Fruit fly (Drosophila melanogaster) whole organism, embryonic: ENCODE measurements around the gene CG33098.

ENCODE experiments used
- Adf1 ChIP-seq: fragments of 200-800 bp; sonication (Bioruptor generic); IDR thresholded peaks from 2 replicates; pipeline ENCODE4 v1.3.6; 2022; ENCODE audit warnings: missing biosample characterization, missing genetic modification characterization
- B-H2 ChIP-seq: fragments of 200-800 bp; sonication (Bioruptor generic); optimal IDR thresholded peaks from 2 replicates; lab custom pipeline; 2018; ENCODE audit warnings: missing biosample characterization, mild to moderate bottlenecking, missing genetic modification characterization
- CG10147 ChIP-seq: fragments of 200-800 bp; sonication (Bioruptor generic); optimal IDR thresholded peaks from 2 replicates; lab custom pipeline; 2019; ENCODE audit warnings: missing biosample characterization, mild to moderate bottlenecking, missing genetic modification characterization, moderate library complexity
- CG10462 ChIP-seq: fragments of 200-800 bp; sonication (Bioruptor generic); optimal IDR thresholded peaks from 2 replicates; lab custom pipeline; 2016; ENCODE audit warnings: missing biosample characterization, missing genetic modification characterization
- CG12299 ChIP-seq: fragments of 200-800 bp; sonication (Bioruptor generic); optimal IDR thresholded peaks from 2 replicates; lab custom pipeline; 2018; ENCODE audit warnings: missing biosample characterization, mild to moderate bottlenecking, missing genetic modification characterization
- CG12391 ChIP-seq: fragments of 200-800 bp; sonication (Bioruptor generic); optimal IDR thresholded peaks from 3 replicates; lab custom pipeline; 2018; ENCODE audit warnings: missing biosample characterization, mild to moderate bottlenecking, missing genetic modification characterization, moderate library complexity
- CG12769 ChIP-seq: fragments of 200-800 bp; sonication (Bioruptor generic); optimal IDR thresholded peaks from 2 replicates; lab custom pipeline; 2019; ENCODE audit warnings: missing biosample characterization, mild to moderate bottlenecking, missing genetic modification characterization, moderate library complexity
- CG13775 ChIP-seq: fragments of 200-800 bp; sonication (Bioruptor generic); optimal IDR thresholded peaks from 3 replicates; lab custom pipeline; 2017; ENCODE audit warnings: missing biosample characterization, mild to moderate bottlenecking, missing genetic modification characterization
- CG14014 ChIP-seq: fragments of 200-800 bp; sonication (Bioruptor generic); IDR thresholded peaks from 2 replicates; pipeline ENCODE4 v1.3.6; 2022; ENCODE audit warnings: missing biosample characterization, missing genetic modification characterization
- CG15011 ChIP-seq: fragments of 200-800 bp; sonication (Bioruptor generic); optimal IDR thresholded peaks from 3 replicates; lab custom pipeline; 2018; ENCODE audit warnings: missing biosample characterization, mild to moderate bottlenecking, missing genetic modification characterization
- CG1647 ChIP-seq: fragments of 200-800 bp; sonication (Bioruptor generic); optimal IDR thresholded peaks from 3 replicates; lab custom pipeline; 2016; ENCODE audit warnings: missing biosample characterization, missing genetic modification characterization
- CG17829 ChIP-seq: fragments of 200-800 bp; optimal IDR thresholded peaks from 2 replicates; lab custom pipeline; 2019; ENCODE audit warnings: missing biosample characterization, mild to moderate bottlenecking, missing genetic modification characterization, moderate library complexity
- CG1832 ChIP-seq: fragments of 200-800 bp; sonication (Bioruptor generic); optimal IDR thresholded peaks from 2 replicates; lab custom pipeline; 2017; ENCODE audit warnings: missing biosample characterization, mild to moderate bottlenecking, missing genetic modification characterization, inconsistent platforms
- CG2120 ChIP-seq: fragments of 200-800 bp; sonication (Bioruptor generic); optimal IDR thresholded peaks from 3 replicates; lab custom pipeline; 2016; ENCODE audit warnings: missing biosample characterization, missing genetic modification characterization
- CG2202 ChIP-seq: fragments of 200-800 bp; sonication (Bioruptor generic); optimal IDR thresholded peaks from 2 replicates; lab custom pipeline; 2018; ENCODE audit warnings: missing biosample characterization, mild to moderate bottlenecking, missing genetic modification characterization
- CG33213 ChIP-seq: fragments of 200-800 bp; sonication (Bioruptor generic); optimal IDR thresholded peaks from 3 replicates; lab custom pipeline; 2016; ENCODE audit warnings: missing biosample characterization, missing genetic modification characterization
- CG34224 ChIP-seq: fragments of 200-800 bp; sonication (Bioruptor generic); IDR thresholded peaks from 3 replicates; pipeline ENCODE4 v1.3.6; 2022; ENCODE audit warnings: missing biosample characterization, missing genetic modification characterization; ENCODE audit not compliant: partially characterized antibody
- CG34422 ChIP-seq: fragments of 200-800 bp; sonication (Bioruptor generic); IDR thresholded peaks from 3 replicates; pipeline ENCODE4 v1.3.6; 2022; ENCODE audit warnings: missing biosample characterization, missing genetic modification characterization
- CG4360 ChIP-seq: fragments of 200-800 bp; sonication (Bioruptor generic); IDR thresholded peaks from 2 replicates; pipeline ENCODE4 v1.3.6; 2022; ENCODE audit warnings: missing biosample characterization, missing genetic modification characterization
- CG7839 ChIP-seq: fragments of 200-800 bp; sonication (Bioruptor generic); optimal IDR thresholded peaks from 3 replicates; lab custom pipeline; 2018; ENCODE audit warnings: missing biosample characterization, mild to moderate bottlenecking, missing genetic modification characterization, moderate library complexity
- CG8290 ChIP-seq, 3 experiments: fragments of 200-800 bp; sonication (Bioruptor generic); optimal IDR thresholded peaks; 2 replicates each; lab custom pipeline; 2016 to 2019; ENCODE audit warnings: missing biosample characterization in 3 of 3, missing genetic modification characterization in 3 of 3, mild to moderate bottlenecking in 2 of 3, moderate library complexity in 1 of 3
- Dek ChIP-seq: fragments of 200-800 bp; sonication (Bioruptor generic); optimal IDR thresholded peaks from 3 replicates; lab custom pipeline; 2019; ENCODE audit warnings: missing biosample characterization, mild to moderate bottlenecking, missing genetic modification characterization, moderate library complexity
- Doc2 ChIP-seq: fragments of 200-800 bp; sonication (Bioruptor generic); IDR thresholded peaks from 2 replicates; pipeline ENCODE4 v1.3.6; 2022; ENCODE audit warnings: missing biosample characterization, missing genetic modification characterization
- Drgx ChIP-seq: fragments of 200-800 bp; sonication (Bioruptor generic); IDR thresholded peaks from 2 replicates; pipeline ENCODE4 v1.3.6; 2022; ENCODE audit warnings: missing biosample characterization, missing genetic modification characterization
- Elba2 ChIP-seq: fragments of 200-800 bp; sonication (Bioruptor generic); optimal IDR thresholded peaks from 3 replicates; lab custom pipeline; 2016; ENCODE audit warnings: missing biosample characterization, missing genetic modification characterization
- HmgD ChIP-seq: fragments of 200-800 bp; sonication (Bioruptor generic); optimal IDR thresholded peaks from 3 replicates; lab custom pipeline; 2016; ENCODE audit warnings: missing biosample characterization, missing genetic modification characterization
- Optix ChIP-seq: fragments of 200-800 bp; sonication (Bioruptor generic); IDR thresholded peaks from 3 replicates; pipeline ENCODE4 v1.3.6; 2022; ENCODE audit warnings: missing biosample characterization, missing genetic modification characterization
- Side ChIP-seq: fragments of 200-800 bp; sonication (Bioruptor generic); optimal IDR thresholded peaks from 2 replicates; lab custom pipeline; 2016; ENCODE audit warnings: missing biosample characterization, missing genetic modification characterization
- Sox100B ChIP-seq: fragments of 200-800 bp; sonication (Bioruptor generic); optimal IDR thresholded peaks from 3 replicates; lab custom pipeline; 2018; ENCODE audit warnings: missing biosample characterization, mild to moderate bottlenecking, missing genetic modification characterization
- Sry-δ ChIP-seq: fragments of 200-800 bp; sonication (Bioruptor generic); optimal IDR thresholded peaks from 2 replicates; lab custom pipeline; 2016; ENCODE audit warnings: missing biosample characterization, missing genetic modification characterization
- ato ChIP-seq: fragments of 200-800 bp; sonication (Bioruptor generic); IDR thresholded peaks from 2 replicates; pipeline ENCODE4 v1.3.6; 2022; ENCODE audit warnings: missing biosample characterization, missing genetic modification characterization; ENCODE audit not compliant: partially characterized antibody
- bsh ChIP-seq, 2 experiments: fragments of 200-800 bp; sonication (Bioruptor generic); optimal IDR thresholded peaks; 2 replicates each; lab custom pipeline; 2017 to 2018; ENCODE audit warnings: mild to moderate bottlenecking in 2 of 2, missing biosample characterization in 2 of 2, missing genetic modification characterization in 2 of 2, moderate library complexity in 1 of 2
- chif ChIP-seq, 2 experiments: fragments of 200-800 bp; sonication (Bioruptor generic); optimal IDR thresholded peaks; 3 replicates each; lab custom pipeline; 2016; ENCODE audit warnings: missing biosample characterization in 2 of 2, missing genetic modification characterization in 2 of 2
- ci ChIP-seq: fragments of 200-800 bp; sonication (Bioruptor generic); IDR thresholded peaks from 3 replicates; pipeline ENCODE4 v1.3.6; 2022; ENCODE audit warnings: missing biosample characterization, missing genetic modification characterization
- dmrt99B ChIP-seq: fragments of 200-800 bp; sonication (Bioruptor generic); optimal IDR thresholded peaks from 2 replicates; lab custom pipeline; 2018; ENCODE audit warnings: missing biosample characterization, mild to moderate bottlenecking, missing genetic modification characterization, moderate library complexity
- gsb ChIP-seq: fragments of 200-800 bp; sonication (Bioruptor generic); IDR thresholded peaks from 2 replicates; pipeline ENCODE4 v1.3.6; 2022; ENCODE audit warnings: missing biosample characterization, missing genetic modification characterization
- kni ChIP-seq: fragments of 200-800 bp; sonication (Bioruptor generic); optimal IDR thresholded peaks from 3 replicates; lab custom pipeline; 2017; ENCODE audit warnings: mild to moderate bottlenecking, missing biosample characterization, missing genetic modification reagents, missing genetic modification characterization
- lola ChIP-seq, 3 experiments: fragments of >200 bp in 2 of 3; fragments of 200-800 bp in 1 of 3; sonication (Bioruptor generic) in 1 of 3; optimal IDR thresholded peaks; 2 replicates each; lab custom pipeline; 2017 to 2019; ENCODE audit warnings: missing biosample characterization in 3 of 3, missing genetic modification characterization in 3 of 3, mild to moderate bottlenecking in 1 of 3, moderate library complexity in 1 of 3
- onecut ChIP-seq: fragments of 200-800 bp; sonication (Bioruptor generic); IDR thresholded peaks from 2 replicates; pipeline ENCODE4 v1.3.6; 2022; ENCODE audit warnings: missing biosample characterization, missing genetic modification characterization
- org-1 ChIP-seq: fragments of 200-800 bp; sonication (Bioruptor generic); optimal IDR thresholded peaks from 2 replicates; lab custom pipeline; 2017; ENCODE audit warnings: missing biosample characterization, missing genetic modification characterization
- pb ChIP-seq: fragments of 200-800 bp; sonication (Bioruptor generic); optimal IDR thresholded peaks from 3 replicates; lab custom pipeline; 2016; ENCODE audit warnings: missing biosample characterization, missing genetic modification characterization
- rib ChIP-seq: fragments of 200-800 bp; sonication (Bioruptor generic); IDR thresholded peaks from 2 replicates; pipeline ENCODE4 v1.3.6; 2022; ENCODE audit warnings: missing biosample characterization, missing genetic modification characterization
- slou ChIP-seq: fragments of 200-800 bp; sonication (Bioruptor generic); optimal IDR thresholded peaks from 3 replicates; lab custom pipeline; 2016; ENCODE audit warnings: missing biosample characterization, missing genetic modification characterization
- stwl ChIP-seq: fragments of 200-800 bp; sonication (Bioruptor generic); optimal IDR thresholded peaks from 3 replicates; lab custom pipeline; 2018; ENCODE audit warnings: missing biosample characterization, mild to moderate bottlenecking, missing genetic modification characterization, moderate library complexity
- trem ChIP-seq: fragments of 200-800 bp; optimal IDR thresholded peaks from 3 replicates; lab custom pipeline; 2019; ENCODE audit warnings: missing biosample characterization, mild to moderate bottlenecking, missing genetic modification characterization, moderate library complexity
- ttk ChIP-seq: fragments of 200-800 bp; sonication (Bioruptor generic); IDR thresholded peaks from 2 replicates; pipeline ENCODE4 v2.1.2; 2022; ENCODE audit warnings: missing biosample characterization, missing genetic modification characterization
- tup ChIP-seq: fragments of 200-800 bp; sonication (Bioruptor generic); optimal IDR thresholded peaks from 2 replicates; lab custom pipeline; 2016; ENCODE audit warnings: missing biosample characterization, mild to moderate bottlenecking, missing genetic modification characterization, moderate library complexity
- unc-4 ChIP-seq: fragments of 200-800 bp; sonication (Bioruptor generic); IDR thresholded peaks from 2 replicates; pipeline ENCODE4 v1.3.6; 2022; ENCODE audit warnings: missing biosample characterization, missing genetic modification characterization; ENCODE audit not compliant: partially characterized antibody

Gene CG33098

dm6 chr3R:12369135-12369792, 17.7 kb upstream of the CG33098 start, which contains the start of gene GstD1 (continued):
- peak; percentile 75 for TF ChIP-seq CG2120
- no peak for TF ChIP-seq CG1832 (GFP tag; lab: Kevin White, UChicago)
- TF ChIP-seq stwl (tag; lab: Kevin White, UChicago), result no peak
- TF ChIP-seq Drgx (GFP tag; lab: Robert Waterston, UW), result peak; percentile 78
- TF ChIP-seq HmgD (GFP tag; lab: Kevin White, UChicago), result no peak
- TF ChIP-seq CG10462 (GFP tag; lab: Kevin White, UChicago), result no peak
- TF ChIP-seq Optix (GFP tag; lab: Robert Waterston, UW), result no peak
- TF ChIP-seq Sox100B (GFP tag; lab: Kevin White, UChicago), result peak; percentile 18
- no peak for TF ChIP-seq CG8290 (GFP tag; optimal IDR thresholded peaks at IDR 0.05; lab: Kevin White, UChicago)
- TF ChIP-seq CG8290 (tag; optimal IDR thresholded peaks at IDR 0.05; lab: Kevin White, UChicago), result peak in 1 of 2 experiments; percentile 34
- TF ChIP-seq CG15011 (GFP tag; lab: Kevin White, UChicago), result peak; percentile 4
- peak; percentile 33 for TF ChIP-seq Dek (tag; lab: Kevin White, UChicago)
- TF ChIP-seq trem, result peak; percentile 5
- TF ChIP-seq dmrt99B (tag; lab: Kevin White, UChicago), result peak; percentile 55
- peak; percentile 35 for TF ChIP-seq pb (GFP tag; lab: Kevin White, UChicago)
- peak; percentile 55 for TF ChIP-seq CG7839
- peak; percentile 87 for TF ChIP-seq rib (GFP tag; lab: Robert Waterston, UW)
- TF ChIP-seq bsh (GFP tag; optimal IDR thresholded peaks at IDR 0.05; lab: Kevin White, UChicago), result peak in 1 of 2 experiments; percentile 68
- peak; percentile 79 for TF ChIP-seq B-H2
- TF ChIP-seq CG12769 (tag; lab: Kevin White, UChicago), result peak; percentile 55
- peak; percentile 7; the same call in 1 of the 2 replicates for TF ChIP-seq onecut (GFP tag; lab: Robert Waterston, UW)
- TF ChIP-seq Adf1, result peak; percentile 67; the same call in 1 of the 2 replicates
- peak; percentile 11 to 62 for TF ChIP-seq chif (GFP tag; optimal IDR thresholded peaks at IDR 0.05; lab: Kevin White, UChicago)
- no peak for TF ChIP-seq tup (GFP tag; lab: Kevin White, UChicago)
- TF ChIP-seq CG33213 (GFP tag; lab: Kevin White, UChicago), result no peak
- TF ChIP-seq ci, result peak; percentile 63; the same call in 2 of the 3 replicates
- TF ChIP-seq Side, result peak; percentile 2
- TF ChIP-seq gsb (GFP tag; lab: Robert Waterston, UW), result no peak
- peak; percentile 36 for TF ChIP-seq CG1647 (GFP tag; lab: Kevin White, UChicago)
- peak; percentile 9 for TF ChIP-seq CG13775 (GFP tag; lab: Kevin White, UChicago)
- TF ChIP-seq CG12391 (tag; lab: Kevin White, UChicago), result peak; percentile 28
- TF ChIP-seq Sry-δ (GFP tag; lab: Kevin White, UChicago), result no peak
- 0 out of 2 replicates have a peak, but pooled peaks have one; percentile 18 for TF ChIP-seq unc-4 (GFP tag; lab: Robert Waterston, UW)
- no peak for TF ChIP-seq CG2202
- peak; percentile 25 for TF ChIP-seq org-1
- TF ChIP-seq Doc2, result no peak
- TF ChIP-seq slou (GFP tag; lab: Kevin White, UChicago), result no peak
- peak; percentile 81; the same call in 1 of the 3 replicates for TF ChIP-seq CG34422 (GFP tag; lab: Robert Waterston, UW)
- no peak for TF ChIP-seq ato (GFP tag; lab: Robert Waterston, UW)
- TF ChIP-seq ttk (GFP tag; lab: Robert Waterston, UW), result 0 out of 2 replicates have a peak, but pooled peaks have one; percentile 23
- TF ChIP-seq CG4360, result no peak
- no peak for TF ChIP-seq CG12299
- TF ChIP-seq CG34224 (GFP tag; lab: Robert Waterston, UW), result peak; percentile 54; the same call in 2 of the 3 replicates
- peak; percentile 36; the same call in 1 of the 2 replicates for TF ChIP-seq CG14014 (GFP tag; lab: Robert Waterston, UW)
- TF ChIP-seq kni (GFP tag; lab: Kevin White, UChicago), result peak; percentile 39
- no peak for TF ChIP-seq Elba2 (GFP tag; lab: Kevin White, UChicago)
- TF ChIP-seq CG10147 (GFP tag; lab: Kevin White, UChicago), result peak; percentile 76
- TF ChIP-seq lola (GFP tag; optimal IDR thresholded peaks at IDR 0.05; lab: Kevin White, UChicago), result no peak
- TF ChIP-seq CG17829 (tag; lab: Kevin White, UChicago), result no peak
